Worm (Caenorhabditis elegans) whole organism, midembryonic: Measurements from ENCODE around the gene srg-60.

Experiments used
- T22C8.4 ChIP-seq: fragments of 200-800 bp; sonication (Bioruptor generic); IDR thresholded peaks from 2 replicates; pipeline ENCODE4 v1.3.6; 2022; ENCODE audit warnings: missing genetic modification characterization, missing compliant biosample characterization
- cog-1 ChIP-seq: sonication (generic microtip); optimal IDR thresholded peaks from 2 replicates; lab custom pipeline; 2016; ENCODE audit warnings: missing genetic modification characterization, missing compliant biosample characterization
- flt-1 ChIP-seq: fragments of 200-800 bp; sonication (Bioruptor generic); IDR thresholded peaks from 2 replicates; pipeline ENCODE4 v1.3.6; 2022; ENCODE audit warnings: missing genetic modification characterization, missing compliant biosample characterization
- klf-2 ChIP-seq: fragments of 200-800 bp; sonication (Bioruptor generic); conservative IDR thresholded peaks from 2 replicates; pipeline ENCODE4 v1.3.6; 2022; ENCODE audit warnings: missing genetic modification reagents, missing genetic modification characterization, missing compliant biosample characterization
- med-1 ChIP-seq: sonication (generic microtip); optimal IDR thresholded peaks from 2 replicates; lab custom pipeline; 2017; ENCODE audit warnings: missing genetic modification characterization, mild to moderate bottlenecking, missing compliant biosample characterization, antibody characterized with exemption, missing genetic modification reagents; ENCODE audit not compliant: insufficient read depth
- ref-1 ChIP-seq: fragments of 200-800 bp; sonication (Bioruptor generic); conservative IDR thresholded peaks from 2 replicates; pipeline ENCODE4 v1.3.6; 2022; ENCODE audit warnings: missing genetic modification reagents, missing genetic modification characterization, missing compliant biosample characterization
- tab-1 ChIP-seq: fragments of 200-800 bp; sonication (Bioruptor generic); IDR thresholded peaks from 2 replicates; pipeline ENCODE4 v1.3.6; 2022; ENCODE audit warnings: missing genetic modification characterization, missing compliant biosample characterization
- ztf-23 ChIP-seq: fragments of 200-800 bp; sonication (Bioruptor generic); IDR thresholded peaks from 2 replicates; pipeline ENCODE4 v1.3.6; 2022; ENCODE audit warnings: missing genetic modification reagents, missing genetic modification characterization, missing compliant biosample characterization
- ztf-29 ChIP-seq: fragments of 200-800 bp; sonication (Bioruptor generic); IDR thresholded peaks from 2 replicates; pipeline ENCODE4 v1.3.6; 2022; ENCODE audit warnings: missing genetic modification reagents, missing genetic modification characterization, missing compliant biosample characterization

srg-60 gene

ce11 chrV:2722555-2722954, at the start of gene srg-60:
Gene srg-60 (minus strand): TSS chrV:2722655.
- TF ChIP-seq flt-1 (GFP tag; lab: Robert Waterston, UW) (no peak), cog-1 (tag; lab: Kevin White, UChicago) (no peak), ref-1 (GFP tag; lab: Robert Waterston, UW) (no peak), ztf-23 (GFP tag; lab: Robert Waterston, UW) (no peak), tab-1 (GFP tag; lab: Robert Waterston, UW) (no peak), klf-2 (no peak), ztf-29 (GFP tag; lab: Robert Waterston, UW) (no peak), T22C8.4 (GFP tag; lab: Robert Waterston, UW) (no peak), med-1 (GFP tag; lab: Kevin White, UChicago) (no peak)

ce11 chrV:2771560-2771959, 49.1 kb upstream of the srg-60 start, which contains the start of gene srh-56:
Gene srh-56 (plus strand): TSS chrV:2771860.
- TF ChIP-seq ztf-23 (GFP tag; lab: Robert Waterston, UW): no peak
- TF ChIP-seq klf-2: no peak
- no peak for TF ChIP-seq flt-1 (GFP tag; lab: Robert Waterston, UW)
- no peak for TF ChIP-seq T22C8.4 (GFP tag; lab: Robert Waterston, UW)
- no peak for TF ChIP-seq tab-1 (GFP tag; lab: Robert Waterston, UW)
- no peak for TF ChIP-seq med-1 (GFP tag; lab: Kevin White, UChicago)
- TF ChIP-seq cog-1 (tag; lab: Kevin White, UChicago): no peak
- TF ChIP-seq ref-1 (GFP tag; lab: Robert Waterston, UW): no peak
- TF ChIP-seq ztf-29 (GFP tag; lab: Robert Waterston, UW): no peak

ce11 chrV:2769754-2770153, 47.3 kb upstream of the srg-60 start, which contains the start of gene dhs-15:
Gene dhs-15 (minus strand): TSS chrV:2769854.
- TF ChIP-seq T22C8.4 (GFP tag; lab: Robert Waterston, UW) (no peak), ref-1 (GFP tag; lab: Robert Waterston, UW) (no peak), ztf-29 (GFP tag; lab: Robert Waterston, UW) (no peak), cog-1 (tag; lab: Kevin White, UChicago) (no peak), med-1 (GFP tag; lab: Kevin White, UChicago) (no peak), flt-1 (GFP tag; lab: Robert Waterston, UW) (no peak), tab-1 (GFP tag; lab: Robert Waterston, UW) (no peak), klf-2 (no peak)

- TF ChIP-seq flt-1 (GFP tag; lab: Robert Waterston, UW): no peak
- TF ChIP-seq med-1 (GFP tag; lab: Kevin White, UChicago): no peak
- no peak for TF ChIP-seq klf-2
These were observed 45.0 kb upstream of the srg-60 start, which contains the start of gene R05D8.9 for ce11 chrV:2767465-2767864. Gene R05D8.9 (minus strand): TSS chrV:2767565.

ce11 chrV:2765052-2765451, 42.6 kb upstream of the srg-60 start, which contains the start of gene dhs-14:
Gene dhs-14 (minus strand): TSS chrV:2765200.
- TF ChIP-seq flt-1 (GFP tag; lab: Robert Waterston, UW) (no peak), T22C8.4 (GFP tag; lab: Robert Waterston, UW) (no peak), med-1 (GFP tag; lab: Kevin White, UChicago) (no peak), ztf-29 (GFP tag; lab: Robert Waterston, UW) (no peak), klf-2 (no peak), cog-1 (tag; lab: Kevin White, UChicago) (no peak), ztf-23 (GFP tag; lab: Robert Waterston, UW) (no peak), tab-1 (GFP tag; lab: Robert Waterston, UW) (no peak), ref-1 (GFP tag; lab: Robert Waterston, UW) (no peak)

- TF ChIP-seq tab-1 (GFP tag; lab: Robert Waterston, UW) (no peak), T22C8.4 (GFP tag; lab: Robert Waterston, UW) (no peak), ztf-23 (GFP tag; lab: Robert Waterston, UW) (no peak), ztf-29 (GFP tag; lab: Robert Waterston, UW) (no peak), cog-1 (tag; lab: Kevin White, UChicago) (no peak), med-1 (GFP tag; lab: Kevin White, UChicago) (no peak), klf-2 (no peak), ref-1 (GFP tag; lab: Robert Waterston, UW) (no peak)
These were observed 40.6 kb upstream of the srg-60 start, which contains the start of gene R05D8.7 for ce11 chrV:2763105-2763504. Gene R05D8.7 (minus strand): TSS chrV:2763208.

- TF ChIP-seq cog-1 (tag; lab: Kevin White, UChicago) (no peak), ztf-29 (GFP tag; lab: Robert Waterston, UW) (no peak), T22C8.4 (GFP tag; lab: Robert Waterston, UW) (no peak), ztf-23 (GFP tag; lab: Robert Waterston, UW) (no peak), ref-1 (GFP tag; lab: Robert Waterston, UW) (no peak), med-1 (GFP tag; lab: Kevin White, UChicago) (no peak), klf-2 (no peak), tab-1 (GFP tag; lab: Robert Waterston, UW) (no peak), flt-1 (GFP tag; lab: Robert Waterston, UW) (no peak)
These were observed 39.0 kb upstream of the srg-60 start for ce11 chrV:2761470-2761869.

ce11 chrV:2759456-2759855, 37.0 kb upstream of the srg-60 start, which contains the start of gene srg-58:
Gene srg-58 (minus strand): TSS chrV:2759556.
- no peak for TF ChIP-seq med-1 (GFP tag; lab: Kevin White, UChicago)
- TF ChIP-seq flt-1 (GFP tag; lab: Robert Waterston, UW): no peak
- TF ChIP-seq klf-2: no peak
- no peak for TF ChIP-seq ztf-23 (GFP tag; lab: Robert Waterston, UW)

- 0 out of 2 replicates have a peak, but pooled peaks have one; percentile 11 for TF ChIP-seq klf-2
- TF ChIP-seq med-1 (GFP tag; lab: Kevin White, UChicago): no peak
- 0 out of 2 replicates have a peak, but pooled peaks have one; percentile 39 for TF ChIP-seq tab-1 (GFP tag; lab: Robert Waterston, UW)
These were observed 36.0 kb upstream of the srg-60 start for ce11 chrV:2758437-2758836.
